Fruit fly (Drosophila melanogaster) whole organism, adult: ENCODE data around the gene Gclc.

Experiments
- CG14711 ChIP-seq: fragments of 200-800 bp; sonication (Bioruptor generic); optimal IDR thresholded peaks from 2 replicates; lab custom pipeline; 2018; ENCODE audit warnings: missing biosample characterization, mild to moderate bottlenecking, missing genetic modification characterization, moderate library complexity
- CG1620 ChIP-seq: fragments of 200-800 bp; sonication (Bioruptor generic); optimal IDR thresholded peaks from 2 replicates; lab custom pipeline; 2016; ENCODE audit warnings: missing biosample characterization, missing genetic modification characterization
- pad ChIP-seq: fragments of 200-800 bp; sonication (Bioruptor generic); optimal IDR thresholded peaks from 3 replicates; lab custom pipeline; 2017; ENCODE audit warnings: missing biosample characterization, missing genetic modification characterization, mild to moderate bottlenecking, moderate library complexity, missing genetic modification reagents
- tj ChIP-seq: fragments of 200-800 bp; sonication (Bioruptor generic); optimal IDR thresholded peaks from 3 replicates; lab custom pipeline; 2017; ENCODE audit warnings: missing biosample characterization, mild to moderate bottlenecking, missing genetic modification characterization, moderate library complexity

Gclc gene

dm6 chrX:8056084-8056483 is 59.9 kb downstream of the Gclc start:
- peak; percentile 2 for TF ChIP-seq pad
- peak; percentile 3 for TF ChIP-seq CG1620
- peak; percentile 31 for TF ChIP-seq tj (GFP tag; lab: Kevin White, UChicago)
- TF ChIP-seq CG14711 (tag; lab: Kevin White, UChicago): no peak
